Worm (Caenorhabditis elegans) whole organism, young adult: ENCODE measurements around the gene hrpu-1.

Source experiments
- K12H6.12 ChIP-seq: fragments of 200-800 bp; sonication (Bioruptor generic); optimal IDR thresholded peaks from 2 replicates; lab custom pipeline; 2018; ENCODE audit warnings: mild to moderate bottlenecking, missing genetic modification characterization, missing compliant biosample characterization
- T26A5.8 ChIP-seq: sonication (generic microtip); optimal IDR thresholded peaks from 2 replicates; lab custom pipeline; 2016; ENCODE audit warnings: missing genetic modification characterization, missing compliant biosample characterization
- dpl-1 ChIP-seq: fragments of 150-350 bp; optimal IDR thresholded peaks from 2 replicates; lab custom pipeline; 2014; ENCODE audit warnings: missing biosample characterization, missing genetic modification reagents, missing genetic modification characterization
- nfya-1 ChIP-seq: sonication (generic microtip); optimal IDR thresholded peaks from 2 replicates; lab custom pipeline; 2017; ENCODE audit warnings: antibody characterized with exemption, missing compliant biosample characterization, missing genetic modification characterization, borderline replicate concordance; ENCODE audit not compliant: insufficient read depth
- pha-4 ChIP-seq: fragments of 150-350 bp; sonication (generic microtip); optimal IDR thresholded peaks from 2 replicates; lab custom pipeline; 2014; ENCODE audit warnings: missing biosample characterization, missing genetic modification reagents, missing genetic modification characterization
- tbx-9 ChIP-seq: sonication (generic microtip); optimal IDR thresholded peaks from 2 replicates; lab custom pipeline; 2016; ENCODE audit warnings: borderline replicate concordance, missing genetic modification characterization, inconsistent platforms, missing compliant biosample characterization
- ztf-22 ChIP-seq: fragments of 200-800 bp; sonication (Bioruptor generic); optimal IDR thresholded peaks from 2 replicates; lab custom pipeline; 2018; ENCODE audit warnings: mild to moderate bottlenecking, missing genetic modification characterization, moderate library complexity, missing compliant biosample characterization

ce11 chrIV:15056081-15056586 lies 16.7 kb downstream of the hrpu-1 start, which contains the start of gene Y41E3.19:
- TF ChIP-seq ztf-22 (GFP tag; lab: Kevin White, UChicago), result no peak
- TF ChIP-seq tbx-9 (tag; lab: Kevin White, UChicago), result no peak
- TF ChIP-seq dpl-1, result no peak
- TF ChIP-seq nfya-1, result no peak
- no peak for TF ChIP-seq K12H6.12 (tag; lab: Kevin White, UChicago)
- no peak for TF ChIP-seq pha-4 (tag; lab: Kevin White, UChicago)
- no peak for TF ChIP-seq T26A5.8 (tag; lab: Kevin White, UChicago)
